Worm (Caenorhabditis elegans): ENCODE data around the gene dro-1.

DNA sequence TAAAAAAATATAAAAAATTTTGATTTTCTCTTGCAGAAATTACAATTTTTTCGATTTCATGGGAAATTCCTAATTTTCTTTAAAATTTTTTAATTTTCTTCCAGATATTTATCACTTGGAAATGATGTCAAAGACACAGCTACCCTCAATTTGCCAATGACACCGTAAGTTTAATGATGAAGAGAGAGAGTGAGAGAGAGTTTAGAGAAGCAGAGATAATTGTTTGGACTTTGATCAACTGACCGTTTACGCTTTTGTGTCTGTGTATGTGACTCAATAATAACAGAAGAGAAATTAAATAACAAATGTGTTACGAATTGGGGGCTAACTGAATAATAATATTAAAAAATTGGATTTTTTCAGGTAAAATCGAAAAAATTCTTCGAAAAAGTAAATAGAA is 31.9 kb upstream of the dro-1 start:
- TF ChIP-seq nhr-25 (tag; optimal IDR thresholded peaks at IDR 0.05; ENCODE audit: borderline replicate concordance, insufficient read depth) (no peak), nhr-6 (tag; optimal IDR thresholded peaks at IDR 0.05) (no peak), skn-1 (tag; optimal IDR thresholded peaks at IDR 0.05) (no peak)

Measured in whole organism, L4 larva.